Worm (Caenorhabditis elegans) whole organism, L1 larva: ENCODE data around the gene fbxb-75.
A peak's percentile ranks its signal among the peaks of the same experiment; 100 is the strongest.

Source experiments
- C04F5.9 ChIP-seq: sonication (generic microtip); optimal IDR thresholded peaks from 2 replicates; lab custom pipeline; 2016; ENCODE audit warnings: missing genetic modification characterization, missing compliant biosample characterization
- blmp-1 ChIP-seq: fragments of 150-350 bp; optimal IDR thresholded peaks from 2 replicates; lab custom pipeline; 2014; ENCODE audit warnings: missing biosample characterization, missing genetic modification characterization
- ceh-8 ChIP-seq: fragments of 200-800 bp; sonication (Bioruptor generic); optimal IDR thresholded peaks from 2 replicates; lab custom pipeline; 2018; ENCODE audit warnings: mild to moderate bottlenecking, missing genetic modification characterization, moderate library complexity, missing compliant biosample characterization
- ceh-88 ChIP-seq: fragments of 200-800 bp; sonication (Bioruptor generic); IDR thresholded peaks from 2 replicates; pipeline ENCODE4 v1.3.6; 2022; ENCODE audit warnings: missing genetic modification characterization, missing compliant biosample characterization
- ces-1 ChIP-seq: fragments of 150-350 bp; optimal IDR thresholded peaks from 2 replicates; lab custom pipeline; 2014; ENCODE audit warnings: missing biosample characterization, missing genetic modification reagents, missing genetic modification characterization
- dpl-1 ChIP-seq, 3 experiments: fragments of 150-350 bp in 2 of 3; sonication (generic microtip) in 1 of 3; optimal IDR thresholded peaks; 2 replicates each; lab custom pipeline; 2014 to 2017; ENCODE audit warnings: missing biosample characterization in 3 of 3, missing genetic modification characterization in 3 of 3, missing genetic modification reagents in 3 of 3
- efl-1 ChIP-seq, 4 experiments: fragments of 150-350 bp; optimal IDR thresholded peaks in 3 of 4; peaks in 1 of 4; 1 replicate in 1 of 4; 2 replicates in 3 of 4; lab custom pipeline; 2014; ENCODE audit warnings: missing biosample characterization in 2 of 4, missing genetic modification characterization in 2 of 4, missing genetic modification reagents in 2 of 4
- egl-27 ChIP-seq, 2 experiments: fragments of 150-350 bp in 1 of 2; sonication (generic microtip); optimal IDR thresholded peaks; 3 replicates each; lab custom pipeline; 2017 to 2018; ENCODE audit warnings: missing biosample characterization in 2 of 2, missing genetic modification characterization in 2 of 2, missing genetic modification reagents in 2 of 2
- ets-5 ChIP-seq: fragments of 200-800 bp; sonication (Bioruptor generic); IDR thresholded peaks from 2 replicates; pipeline ENCODE4 v1.3.6; 2022; ENCODE audit warnings: missing genetic modification characterization, missing compliant biosample characterization
- fos-1 ChIP-seq: fragments of 150-350 bp; optimal IDR thresholded peaks from 2 replicates; lab custom pipeline; 2014; ENCODE audit warnings: missing biosample characterization, missing genetic modification characterization
- hlh-4 ChIP-seq: sonication (generic microtip); optimal IDR thresholded peaks from 2 replicates; lab custom pipeline; 2016; ENCODE audit warnings: mild to moderate bottlenecking, missing genetic modification characterization, missing compliant biosample characterization
- irx-1 ChIP-seq: sonication (generic microtip); optimal IDR thresholded peaks from 2 replicates; lab custom pipeline; 2016; ENCODE audit warnings: missing genetic modification characterization, missing compliant biosample characterization
- isw-1 ChIP-seq: fragments of 200-800 bp; sonication (Bioruptor generic); IDR thresholded peaks from 2 replicates; pipeline ENCODE4 v1.3.6; 2022; ENCODE audit warnings: missing genetic modification characterization, missing compliant biosample characterization
- jun-1 ChIP-seq: fragments of 150-350 bp; optimal IDR thresholded peaks from 2 replicates; lab custom pipeline; 2014; ENCODE audit warnings: missing biosample characterization, missing genetic modification reagents, missing genetic modification characterization
- lin-13 ChIP-seq: fragments of 150-350 bp; optimal IDR thresholded peaks from 2 replicates; lab custom pipeline; 2014; ENCODE audit warnings: missing biosample characterization, missing genetic modification reagents, missing genetic modification characterization
- lin-14 ChIP-seq: fragments of 200-800 bp; sonication (Bioruptor generic); optimal IDR thresholded peaks from 2 replicates; lab custom pipeline; 2018; ENCODE audit warnings: mild to moderate bottlenecking, missing genetic modification characterization, moderate library complexity, missing compliant biosample characterization
- lin-35 ChIP-seq, 2 experiments: fragments of 150-350 bp; optimal IDR thresholded peaks; 2 replicates each; lab custom pipeline; 2014; ENCODE audit warnings: missing biosample characterization in 2 of 2, missing genetic modification characterization in 2 of 2, missing genetic modification reagents in 2 of 2
- lin-39 ChIP-seq: fragments of 150-350 bp; optimal IDR thresholded peaks from 2 replicates; lab custom pipeline; 2014; ENCODE audit warnings: missing biosample characterization, missing genetic modification reagents, missing genetic modification characterization
- lsy-2 ChIP-seq, 2 experiments: fragments of 150-350 bp; optimal IDR thresholded peaks; 2 replicates each; lab custom pipeline; 2014; ENCODE audit warnings: missing biosample characterization in 2 of 2, missing genetic modification characterization in 2 of 2
- mdl-1 ChIP-seq, 2 experiments: fragments of 150-350 bp; optimal IDR thresholded peaks; 2 replicates each; lab custom pipeline; 2014 to 2017; ENCODE audit warnings: missing biosample characterization in 2 of 2, missing genetic modification characterization in 2 of 2, inconsistent platforms in 1 of 2
- mef-2 ChIP-seq: fragments of 150-350 bp; optimal IDR thresholded peaks from 2 replicates; lab custom pipeline; 2014; ENCODE audit warnings: missing biosample characterization, missing genetic modification characterization
- mep-1 ChIP-seq: fragments of 150-350 bp; optimal IDR thresholded peaks from 2 replicates; lab custom pipeline; 2014; ENCODE audit warnings: missing biosample characterization, missing genetic modification characterization
- nhr-28 ChIP-seq: fragments of 150-350 bp; optimal IDR thresholded peaks from 2 replicates; lab custom pipeline; 2014; ENCODE audit warnings: missing biosample characterization, missing genetic modification characterization
- nhr-47 ChIP-seq: sonication (generic microtip); optimal IDR thresholded peaks from 2 replicates; lab custom pipeline; 2016; ENCODE audit warnings: mild to moderate bottlenecking, missing genetic modification characterization, moderate library complexity, missing compliant biosample characterization
- nhr-71 ChIP-seq: sonication (generic microtip); optimal IDR thresholded peaks from 2 replicates; lab custom pipeline; 2016; ENCODE audit warnings: mild to moderate bottlenecking, missing genetic modification characterization, moderate library complexity, missing compliant biosample characterization
- nhr-77 ChIP-seq: fragments of 150-350 bp; optimal IDR thresholded peaks from 2 replicates; lab custom pipeline; 2014; ENCODE audit warnings: missing biosample characterization, missing genetic modification characterization
- nhr-85 ChIP-seq: sonication (generic microtip); peaks from one replicate; lab custom pipeline; 2016; ENCODE audit warnings: missing genetic modification characterization, inconsistent platforms, missing compliant biosample characterization
- nhr-90 ChIP-seq: sonication (generic microtip); optimal IDR thresholded peaks from 2 replicates; lab custom pipeline; 2016; ENCODE audit warnings: mild to moderate bottlenecking, missing genetic modification characterization, missing compliant biosample characterization; ENCODE audit not compliant: poor library complexity
- pag-3 ChIP-seq: sonication (generic microtip); optimal IDR thresholded peaks from 2 replicates; lab custom pipeline; 2017; ENCODE audit warnings: missing genetic modification characterization, mild to moderate bottlenecking, missing compliant biosample characterization, antibody characterized with exemption, borderline replicate concordance; ENCODE audit not compliant: insufficient read depth
- rnt-1 ChIP-seq: sonication (generic microtip); optimal IDR thresholded peaks from 2 replicates; lab custom pipeline; 2016; ENCODE audit warnings: mild to moderate bottlenecking, missing genetic modification characterization, moderate library complexity, missing compliant biosample characterization
- skn-1 ChIP-seq: fragments of 150-350 bp; optimal IDR thresholded peaks from 2 replicates; lab custom pipeline; 2014; ENCODE audit warnings: missing biosample characterization, missing genetic modification characterization
- snpc-4 ChIP-seq: fragments of 150-350 bp; optimal IDR thresholded peaks from 2 replicates; lab custom pipeline; 2014; ENCODE audit warnings: missing biosample characterization, missing genetic modification characterization
- snu-23 ChIP-seq: sonication (generic microtip); optimal IDR thresholded peaks from 2 replicates; lab custom pipeline; 2016; ENCODE audit warnings: missing genetic modification characterization, missing compliant biosample characterization
- sox-4 ChIP-seq: sonication (generic microtip); optimal IDR thresholded peaks from 2 replicates; lab custom pipeline; 2016; ENCODE audit warnings: missing genetic modification characterization, missing compliant biosample characterization
- sptf-1 ChIP-seq: fragments of 150-350 bp; optimal IDR thresholded peaks from 2 replicates; lab custom pipeline; 2014; ENCODE audit warnings: missing biosample characterization, missing genetic modification characterization
- tbx-2 ChIP-seq: sonication (generic microtip); optimal IDR thresholded peaks from 2 replicates; lab custom pipeline; 2016; ENCODE audit warnings: missing genetic modification characterization, missing compliant biosample characterization
- unc-130 ChIP-seq: fragments of 150-350 bp; optimal IDR thresholded peaks from 2 replicates; lab custom pipeline; 2017; ENCODE audit warnings: missing biosample characterization, missing genetic modification characterization, inconsistent platforms
- ztf-11 ChIP-seq, 2 experiments: sonication (generic microtip); optimal IDR thresholded peaks; 2 replicates each; lab custom pipeline; 2016 to 2017; ENCODE audit warnings: missing genetic modification characterization in 2 of 2, missing biosample characterization in 1 of 2, missing compliant biosample characterization in 1 of 2

fbxb-75 gene

ce11 chrIV:4422029-4422428, 18.9 kb downstream of the fbxb-75 start, which contains the start of gene clec-175:
TSS of gene clec-175 (plus strand) at chrIV:4422329.
- TF ChIP-seq blmp-1 (tag; lab: Kevin White, UChicago), result no peak

DNA sequence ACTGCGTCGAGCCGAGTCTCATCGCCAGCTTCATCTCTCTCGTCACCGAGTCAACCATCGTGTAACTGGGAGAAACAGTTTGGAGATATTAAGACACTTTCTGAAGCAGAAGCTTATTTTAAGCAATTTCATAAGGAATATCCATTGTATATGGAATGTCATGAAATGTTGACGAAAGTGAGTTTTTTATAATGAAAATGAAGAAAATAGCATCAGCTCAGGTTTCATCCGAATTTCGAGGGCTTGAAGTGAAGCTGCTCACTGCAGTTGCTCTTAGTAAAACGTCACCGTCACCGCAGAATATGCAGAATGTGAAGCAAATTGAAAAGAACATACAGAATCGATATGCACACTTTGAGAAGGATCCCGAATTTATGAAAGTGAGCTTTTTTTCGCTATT, 27.9 kb downstream of the fbxb-75 start:
- TF ChIP-seq efl-1 (optimal IDR thresholded peaks at IDR 0.05; lab: Kevin White, UChicago) (no peak), efl-1 (GFP tag; optimal IDR thresholded peaks at IDR 0.05 in 1 of 2; lab: Kevin White, UChicago) (peak in 1 of 2 experiments; percentile 58), hlh-4 (tag; lab: Kevin White, UChicago) (no peak), ztf-11 (tag; optimal IDR thresholded peaks at IDR 0.05; lab: Kevin White, UChicago) (no peak), isw-1 (GFP tag; lab: Robert Waterston, UW) (no peak)

DNA sequence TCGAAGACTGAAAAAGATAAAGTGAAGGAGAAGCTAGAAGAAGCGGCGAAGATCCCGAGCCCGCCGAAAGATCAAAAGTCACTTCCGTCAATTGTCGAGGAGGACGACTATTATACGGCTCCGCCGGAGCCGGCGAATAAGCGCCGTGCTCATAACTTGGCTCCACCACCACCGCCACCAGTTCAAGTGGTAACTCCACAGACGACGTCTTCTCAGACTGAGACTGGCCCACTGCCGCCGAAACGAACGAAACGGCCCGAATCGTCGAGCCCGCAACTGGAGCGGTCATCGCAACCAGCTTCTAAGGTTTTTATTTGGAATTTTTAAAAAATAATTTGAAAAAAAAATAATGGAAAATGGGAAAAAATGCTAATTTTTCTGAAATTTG, 29.0 kb downstream of the fbxb-75 start:
- TF ChIP-seq efl-1 (optimal IDR thresholded peaks at IDR 0.05; lab: Kevin White, UChicago) (no peak), efl-1 (GFP tag; optimal IDR thresholded peaks at IDR 0.05 in 1 of 2; lab: Kevin White, UChicago) (peak in 1 of 2 experiments; percentile 60), ceh-88 (GFP tag; lab: Robert Waterston, UW) (no peak), nhr-47 (tag; lab: Kevin White, UChicago) (no peak)

DNA sequence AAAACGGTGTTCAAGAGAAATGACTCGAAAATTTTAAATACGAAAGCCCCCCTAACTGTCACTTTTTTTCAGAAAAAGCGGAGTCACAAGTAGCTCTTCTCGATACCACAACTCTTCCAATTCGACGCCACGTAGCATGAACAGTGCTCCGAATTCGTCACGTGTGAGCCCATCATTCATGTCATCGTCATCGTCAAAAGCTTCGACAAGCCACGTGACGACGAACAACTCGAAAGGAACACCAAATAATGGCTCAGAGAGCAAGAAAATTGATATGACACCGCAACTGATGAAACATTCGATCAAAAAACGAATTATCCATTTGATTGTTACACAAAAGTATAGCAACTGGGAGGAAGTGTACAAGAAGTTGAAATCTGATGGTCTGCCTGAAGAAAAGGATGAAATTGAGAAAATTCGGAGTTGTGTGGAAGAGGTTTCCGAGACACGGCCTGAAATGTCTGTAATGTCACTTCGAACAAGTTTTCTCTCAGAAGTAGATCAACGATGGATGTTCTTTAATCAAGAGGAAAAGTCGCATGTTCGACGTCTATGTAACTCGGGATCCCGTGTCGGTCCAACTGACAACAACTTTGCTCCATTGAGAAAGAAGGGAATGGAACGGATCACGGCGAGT, 29.5 kb downstream of the fbxb-75 start:
- TF ChIP-seq sptf-1 (tag; lab: Kevin White, UChicago) (no peak), snpc-4 (no peak), egl-27 (tag; optimal IDR thresholded peaks at IDR 0.05; lab: Kevin White, UChicago) (no peak), C04F5.9 (tag; lab: Kevin White, UChicago) (no peak), nhr-28 (no peak), pag-3 (tag; lab: Kevin White, UChicago) (no peak), lin-35 (GFP tag; optimal IDR thresholded peaks at IDR 0.05; lab: Kevin White, UChicago) (no peak)

DNA sequence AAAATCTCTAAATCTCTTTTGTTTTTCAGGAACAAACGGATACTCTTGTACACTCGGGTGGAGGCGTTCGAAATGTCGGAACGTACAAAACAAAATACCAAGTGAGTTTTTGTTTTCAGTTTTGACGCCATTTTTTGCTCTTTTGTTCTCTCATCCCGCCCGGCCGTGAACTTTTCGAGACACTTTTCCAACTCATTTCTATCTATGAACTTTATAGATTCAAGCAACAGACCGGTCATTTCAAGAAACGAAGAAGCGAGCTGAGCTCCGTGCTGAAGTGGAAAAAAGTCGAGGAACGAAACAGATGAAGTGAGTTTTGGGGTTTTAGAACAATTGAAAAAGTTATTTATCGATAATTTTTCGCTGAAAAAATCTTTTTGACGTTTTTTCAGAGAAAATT, 30.5 kb downstream of the fbxb-75 start:
- no peak for TF ChIP-seq efl-1 (optimal IDR thresholded peaks at IDR 0.05; lab: Kevin White, UChicago)
- peak in 1 of 2 experiments; percentile 70 for TF ChIP-seq efl-1 (GFP tag; optimal IDR thresholded peaks at IDR 0.05 in 1 of 2; lab: Kevin White, UChicago)
- peak; percentile 18 for TF ChIP-seq nhr-85 (tag; lab: Kevin White, UChicago)
- no peak for TF ChIP-seq unc-130 (tag; lab: Kevin White, UChicago)

DNA sequence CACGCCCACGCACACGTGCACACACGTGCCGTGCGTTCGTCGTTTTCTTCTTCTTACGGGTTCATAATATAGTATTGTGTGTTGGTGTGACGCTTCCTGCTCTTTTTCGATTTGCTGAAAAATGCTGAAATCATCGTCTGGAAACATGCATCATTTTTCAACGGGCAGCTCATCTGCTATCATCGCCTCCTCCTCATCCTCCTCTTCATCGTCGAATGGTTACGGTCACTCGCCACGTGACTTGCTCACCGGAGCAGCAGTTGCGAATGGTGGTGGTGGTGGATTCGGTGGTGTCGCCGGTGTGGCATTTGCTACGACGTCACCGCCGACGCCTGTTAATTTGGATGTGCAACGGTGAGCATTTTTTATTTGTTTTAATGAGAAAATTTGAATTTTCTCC, 32.3 kb downstream of the fbxb-75 start:
- TF ChIP-seq efl-1 (optimal IDR thresholded peaks at IDR 0.05; lab: Kevin White, UChicago), result no peak
- peak in 1 of 2 experiments; percentile 81 for TF ChIP-seq efl-1 (GFP tag; optimal IDR thresholded peaks at IDR 0.05 in 1 of 2; lab: Kevin White, UChicago)
- no peak for TF ChIP-seq lin-39 (tag; lab: Kevin White, UChicago)

ce11 chrIV:4407055-4407461, 33.9 kb downstream of the fbxb-75 start:
- no peak for TF ChIP-seq mep-1 (tag; lab: Kevin White, UChicago)
- peak in 1 of 3 experiments; percentile 3 for TF ChIP-seq dpl-1 (GFP tag; optimal IDR thresholded peaks at IDR 0.05; lab: Kevin White, UChicago)
- TF ChIP-seq hlh-4 (tag; lab: Kevin White, UChicago), result no peak
- TF ChIP-seq fos-1, result no peak
- no peak for TF ChIP-seq mef-2
- peak; percentile 62 for TF ChIP-seq rnt-1 (tag; lab: Kevin White, UChicago)
- TF ChIP-seq snu-23 (GFP tag; lab: Kevin White, UChicago), result peak; percentile 5
- TF ChIP-seq sox-4 (tag; lab: Kevin White, UChicago), result no peak
- peak; percentile 67 for TF ChIP-seq lin-14 (GFP tag; lab: Kevin White, UChicago)
- peak; percentile 62 for TF ChIP-seq jun-1
- peak; percentile 40 for TF ChIP-seq tbx-2 (tag; lab: Kevin White, UChicago)
- peak; percentile 73 for TF ChIP-seq nhr-77 (tag; lab: Kevin White, UChicago)
- TF ChIP-seq nhr-90, result peak; percentile 60
- TF ChIP-seq unc-130 (tag; lab: Kevin White, UChicago), result no peak
- no peak for TF ChIP-seq ces-1 (GFP tag; lab: Kevin White, UChicago)
- no peak for TF ChIP-seq ceh-8 (GFP tag; lab: Kevin White, UChicago)
- no peak for TF ChIP-seq lin-13
- TF ChIP-seq skn-1, result peak; percentile 20
- peak; percentile 43 to 44 for TF ChIP-seq lsy-2 (tag; optimal IDR thresholded peaks at IDR 0.05; lab: Kevin White, UChicago)
- no peak for TF ChIP-seq ets-5 (GFP tag; lab: Robert Waterston, UW)
- TF ChIP-seq nhr-71 (tag; lab: Kevin White, UChicago), result peak; percentile 68
- peak; percentile 5 for TF ChIP-seq irx-1 (tag; lab: Kevin White, UChicago)
- TF ChIP-seq mdl-1 (tag; optimal IDR thresholded peaks at IDR 0.05; lab: Kevin White, UChicago), result no peak
